Worm (Caenorhabditis elegans): Measurements from ENCODE around the gene T26C11.9.

The T26C11.9 gene

ce11 chrX:1856160-1856559, 2.5 kb upstream of the T26C11.9 start, which contains the start of gene ceh-39 (continued):
- peak; percentile 14 for TF ChIP-seq F37D6.2 (tag; optimal IDR thresholded peaks at IDR 0.05)
- TF ChIP-seq nhr-102 (tag; optimal IDR thresholded peaks at IDR 0.05), result no peak
- TF ChIP-seq vab-7 (GFP tag; IDR thresholded peaks at IDR 0.05), result 0 out of 2 replicates have a peak, but pooled peaks have one; percentile 46
- no peak for TF ChIP-seq F10B5.3 (tag; optimal IDR thresholded peaks at IDR 0.05)
- no peak for TF ChIP-seq lin-1 (GFP tag; IDR thresholded peaks at IDR 0.05)
- TF ChIP-seq rbr-2 (tag; optimal IDR thresholded peaks at IDR 0.05), result peak; percentile 69
- no peak for TF ChIP-seq daf-8 (GFP tag; IDR thresholded peaks at IDR 0.05)
- TF ChIP-seq ZK337.2 (GFP tag; IDR thresholded peaks at IDR 0.05), result no peak
- no peak for TF ChIP-seq fos-1 (tag; optimal IDR thresholded peaks at IDR 0.05)
- TF ChIP-seq mxl-2 (GFP tag; conservative IDR thresholded peaks at IDR 0.05), result no peak
- peak in 1 of 2 experiments; percentile 41 for TF ChIP-seq mdl-1 (tag; optimal IDR thresholded peaks at IDR 0.05)
- no peak for TF ChIP-seq nhr-77 (tag; optimal IDR thresholded peaks at IDR 0.05)
- TF ChIP-seq saeg-2 (GFP tag; IDR thresholded peaks at IDR 0.05), result no peak
- peak; percentile 35 for TF ChIP-seq hlh-11 (tag; optimal IDR thresholded peaks at IDR 0.05)
- TF ChIP-seq Y105C5A.15 (GFP tag; IDR thresholded peaks at IDR 0.05), result 0 out of 2 replicates have a peak, but pooled peaks have one; percentile 8
- no peak for TF ChIP-seq nhr-111 (GFP tag; optimal IDR thresholded peaks at IDR 0.05)
- no peak for TF ChIP-seq aly-2 (tag; optimal IDR thresholded peaks at IDR 0.05)
- no peak for TF ChIP-seq snpc-4 (tag; optimal IDR thresholded peaks at IDR 0.05)
- peak; percentile 48 for TF ChIP-seq duxl-1 (tag; optimal IDR thresholded peaks at IDR 0.05; ENCODE audit: poor library complexity)
- TF ChIP-seq madf-9 (GFP tag; conservative IDR thresholded peaks at IDR 0.05), result no peak
- no peak for TF ChIP-seq sdz-12 (GFP tag; optimal IDR thresholded peaks at IDR 0.05)
- no peak for TF ChIP-seq mxl-3 (GFP tag; optimal IDR thresholded peaks at IDR 0.05)
- no peak for TF ChIP-seq egl-27 (tag; optimal IDR thresholded peaks at IDR 0.05)
- no peak for TF ChIP-seq snpc-1.2 (GFP tag; IDR thresholded peaks at IDR 0.05)
- peak; percentile 85 for TF ChIP-seq lin-38 (GFP tag; IDR thresholded peaks at IDR 0.05)
- TF ChIP-seq ztf-7 (tag; optimal IDR thresholded peaks at IDR 0.05), result no peak
- no peak for TF ChIP-seq nhr-10 (tag; optimal IDR thresholded peaks at IDR 0.05)
- TF ChIP-seq nhr-76 (tag; optimal IDR thresholded peaks at IDR 0.05), result no peak
- TF ChIP-seq spr-1 (tag; optimal IDR thresholded peaks at IDR 0.05), result no peak
- peak; percentile 70 for TF ChIP-seq mep-1 (tag; optimal IDR thresholded peaks at IDR 0.05)
- TF ChIP-seq fkh-10 (GFP tag; optimal IDR thresholded peaks at IDR 0.05), result peak; percentile 42
- TF ChIP-seq gei-8 (GFP tag; optimal IDR thresholded peaks at IDR 0.05), result no peak
- peak; percentile 75 for TF ChIP-seq set-16 (GFP tag; IDR thresholded peaks at IDR 0.05)
- no peak for TF ChIP-seq D1046.2 (GFP tag; IDR thresholded peaks at IDR 0.05)
- TF ChIP-seq tag-97 (GFP tag; IDR thresholded peaks at IDR 0.05), result no peak
- TF ChIP-seq egl-43 (GFP tag; IDR thresholded peaks at IDR 0.05), result no peak
- TF ChIP-seq mdt-29 (GFP tag; IDR thresholded peaks at IDR 0.05), result no peak
- TF ChIP-seq lir-3 (tag; optimal IDR thresholded peaks at IDR 0.05), result no peak
- no peak for TF ChIP-seq Y75B8A.6 (GFP tag; IDR thresholded peaks at IDR 0.05)
- TF ChIP-seq madf-5 (GFP tag; IDR thresholded peaks at IDR 0.05), result no peak
- TF ChIP-seq daf-12 (tag; optimal IDR thresholded peaks at IDR 0.05), result no peak
- TF ChIP-seq ztf-11 (tag; optimal IDR thresholded peaks at IDR 0.05), result no peak
- no peak for TF ChIP-seq arid-1 (GFP tag; conservative IDR thresholded peaks at IDR 0.05)
- no peak for TF ChIP-seq dmd-8 (GFP tag; IDR thresholded peaks at IDR 0.05)
- TF ChIP-seq lin-13 (GFP tag; optimal IDR thresholded peaks at IDR 0.05), result no peak
- TF ChIP-seq php-3 (GFP tag; IDR thresholded peaks at IDR 0.05), result no peak
- TF ChIP-seq ceh-82 (tag; optimal IDR thresholded peaks at IDR 0.05), result no peak
- TF ChIP-seq F49E8.2 (tag; optimal IDR thresholded peaks at IDR 0.05; ENCODE audit: borderline replicate concordance), result no peak
- no peak for TF ChIP-seq T20F7.1 (GFP tag; optimal IDR thresholded peaks at IDR 0.05)
- TF ChIP-seq pha-4 (GFP tag; IDR thresholded peaks at IDR 0.05), result no peak
- TF ChIP-seq pha-4 (tag; optimal IDR thresholded peaks at IDR 0.05), result no peak
- no peak for TF ChIP-seq ctbp-1 (GFP tag; IDR thresholded peaks at IDR 0.05)
- TF ChIP-seq zip-2 (tag; optimal IDR thresholded peaks at IDR 0.05), result no peak
